Fruit fly (Drosophila melanogaster): Measurements from ENCODE around the gene muc.

dm6 chr2L:7448371-7448770, 21.7 kb downstream of the muc start:
- TF ChIP-seq GATAe (GFP tag; conservative IDR thresholded peaks at IDR 0.05) (no peak), Elba2 (GFP tag; optimal IDR thresholded peaks at IDR 0.05) (no peak), Mrtf (GFP tag; IDR thresholded peaks at IDR 0.05) (no peak)

All from whole organism, embryonic.